Fruit fly (Drosophila melanogaster) whole organism, wandering third instar larva: ENCODE results near the gene Taf11.

Source experiments
- Abd-B ChIP-seq: fragments of >200 bp; optimal IDR thresholded peaks from 2 replicates; lab custom pipeline; 2017; ENCODE audit warnings: missing biosample characterization, missing genetic modification characterization
- CG32264 ChIP-seq: fragments of 200-800 bp; sonication (Bioruptor generic); optimal IDR thresholded peaks from 2 replicates; lab custom pipeline; 2016; ENCODE audit warnings: missing biosample characterization, missing genetic modification characterization
- CG9705 ChIP-seq: fragments of 200-800 bp; sonication (Bioruptor generic); optimal IDR thresholded peaks from 2 replicates; lab custom pipeline; 2018; ENCODE audit warnings: missing biosample characterization, mild to moderate bottlenecking, missing genetic modification characterization
- CrebA ChIP-seq: fragments of 200-800 bp; sonication (Bioruptor generic); optimal IDR thresholded peaks from 2 replicates; lab custom pipeline; 2016; ENCODE audit warnings: missing biosample characterization, mild to moderate bottlenecking, missing genetic modification characterization, borderline replicate concordance
- Dfd ChIP-seq: fragments of >200 bp; optimal IDR thresholded peaks from 2 replicates; lab custom pipeline; 2017; ENCODE audit warnings: missing biosample characterization, missing genetic modification characterization
- Dif ChIP-seq: fragments of 200-275, 200-300 bp; sonication (Bioruptor generic); optimal IDR thresholded peaks from 2 replicates; lab custom pipeline; 2018; ENCODE audit warnings: missing biosample characterization, missing genetic modification characterization; ENCODE audit not compliant: partially characterized antibody
- GATAd ChIP-seq: sonication (Bioruptor generic); optimal IDR thresholded peaks from 2 replicates; lab custom pipeline; 2016; ENCODE audit warnings: missing biosample characterization, missing genetic modification characterization
- HLH106 ChIP-seq: fragments of 200-800 bp; optimal IDR thresholded peaks from 3 replicates; lab custom pipeline; 2019; ENCODE audit warnings: missing biosample characterization, mild to moderate bottlenecking, missing genetic modification characterization, moderate library complexity
- Hnf4 ChIP-seq: fragments of 200-800 bp; sonication (Bioruptor generic); optimal IDR thresholded peaks from 2 replicates; lab custom pipeline; 2016; ENCODE audit warnings: missing biosample characterization, mild to moderate bottlenecking, missing genetic modification characterization
- Hr78 ChIP-seq: fragments of >200 bp; optimal IDR thresholded peaks from 2 replicates; lab custom pipeline; 2017; ENCODE audit warnings: missing biosample characterization, missing genetic modification characterization
- Hr83 ChIP-seq: fragments of 200-300 bp; sonication (Bioruptor generic); optimal IDR thresholded peaks from 2 replicates; lab custom pipeline; 2016; ENCODE audit warnings: missing biosample characterization, mild to moderate bottlenecking, missing genetic modification characterization, moderate library complexity; ENCODE audit not compliant: poor library complexity, severe bottlenecking
- Jra ChIP-seq: sonication (Bioruptor generic); optimal IDR thresholded peaks from 2 replicates; lab custom pipeline; 2016; ENCODE audit warnings: missing biosample characterization, missing genetic modification characterization
- Mio ChIP-seq: sonication (Bioruptor generic); optimal IDR thresholded peaks from 2 replicates; lab custom pipeline; 2016; ENCODE audit warnings: missing biosample characterization, missing genetic modification characterization
- Myc ChIP-seq: fragments of >200 bp; optimal IDR thresholded peaks from 2 replicates; lab custom pipeline; 2017
- N ChIP-seq: fragments of >200 bp; optimal IDR thresholded peaks from 2 replicates; lab custom pipeline; 2018; ENCODE audit warnings: missing biosample characterization, missing external identifiers, missing genetic modification characterization
- OdsH ChIP-seq: fragments of 200-800 bp; sonication (Bioruptor generic); optimal IDR thresholded peaks from 2 replicates; lab custom pipeline; 2016; ENCODE audit warnings: missing biosample characterization, mild to moderate bottlenecking, missing genetic modification characterization
- Rel ChIP-seq, 2 experiments: fragments of 200-800 bp; sonication (Bioruptor generic) in 1 of 2; optimal IDR thresholded peaks; 2 replicates in 1 of 2; 3 replicates in 1 of 2; lab custom pipeline; 2016 to 2019; ENCODE audit warnings: mild to moderate bottlenecking in 2 of 2, missing biosample characterization in 2 of 2, missing genetic modification characterization in 2 of 2, moderate library complexity in 1 of 2
- Sp1 ChIP-seq: fragments of 200-800 bp; sonication (Bioruptor generic); optimal IDR thresholded peaks from 3 replicates; lab custom pipeline; 2019; ENCODE audit warnings: missing biosample characterization, mild to moderate bottlenecking, missing genetic modification characterization, moderate library complexity
- Vsx2 ChIP-seq: fragments of 200-300, 225-300 bp; sonication (Bioruptor generic); optimal IDR thresholded peaks from 2 replicates; lab custom pipeline; 2018; ENCODE audit warnings: missing biosample characterization, missing genetic modification characterization; ENCODE audit not compliant: partially characterized antibody
- br ChIP-seq: fragments of 200-800 bp; sonication (Bioruptor generic); optimal IDR thresholded peaks from 2 replicates; lab custom pipeline; 2016; ENCODE audit warnings: missing biosample characterization, missing genetic modification characterization
- brk ChIP-seq: fragments of 200-800 bp; sonication (Bioruptor generic); optimal IDR thresholded peaks from 2 replicates; lab custom pipeline; 2016; ENCODE audit warnings: missing biosample characterization, mild to moderate bottlenecking, missing genetic modification characterization
- dl ChIP-seq, 2 experiments: fragments of 175-275, 200-275 bp in 1 of 2; fragments of 200-275 bp in 1 of 2; sonication (Bioruptor generic); optimal IDR thresholded peaks; lab custom pipeline; 2018; ENCODE audit warnings: mild to moderate bottlenecking in 2 of 2, missing biosample characterization in 2 of 2, missing genetic modification characterization in 2 of 2, moderate library complexity in 2 of 2; ENCODE audit not compliant: partially characterized antibody in 2 of 2, insufficient read depth in 1 of 2
- dmrt93B ChIP-seq: fragments of 200-800 bp; sonication (Bioruptor generic); optimal IDR thresholded peaks from 2 replicates; lab custom pipeline; 2018; ENCODE audit warnings: missing biosample characterization, mild to moderate bottlenecking, missing genetic modification characterization
- dsf ChIP-seq: sonication (Bioruptor generic); optimal IDR thresholded peaks from 2 replicates; lab custom pipeline; 2016; ENCODE audit warnings: missing biosample characterization, missing genetic modification characterization, borderline replicate concordance
- ey ChIP-seq: fragments of 200-800 bp; sonication (Bioruptor generic); optimal IDR thresholded peaks from 2 replicates; lab custom pipeline; 2016; ENCODE audit warnings: missing biosample characterization, missing genetic modification characterization
- foxo ChIP-seq, 2 experiments: fragments of 200-800 bp; sonication (Bioruptor generic); optimal IDR thresholded peaks; 2 replicates in 1 of 2; 3 replicates in 1 of 2; lab custom pipeline; 2016 to 2017; ENCODE audit warnings: missing biosample characterization in 2 of 2, missing genetic modification characterization in 2 of 2
- fru ChIP-seq: fragments of 200-800 bp; sonication (Bioruptor generic); optimal IDR thresholded peaks from 3 replicates; lab custom pipeline; 2016; ENCODE audit warnings: missing biosample characterization, mild to moderate bottlenecking, missing genetic modification characterization
- h ChIP-seq: fragments of 200-800 bp; sonication (Bioruptor generic); optimal IDR thresholded peaks from 3 replicates; lab custom pipeline; 2016; ENCODE audit warnings: missing biosample characterization, mild to moderate bottlenecking, missing genetic modification characterization
- jim ChIP-seq: fragments of 175-275, 200-325 bp; sonication (Bioruptor generic); optimal IDR thresholded peaks from 2 replicates; lab custom pipeline; 2016; ENCODE audit warnings: missing biosample characterization, mild to moderate bottlenecking, missing genetic modification characterization
- lola ChIP-seq: fragments of >200 bp; optimal IDR thresholded peaks from 2 replicates; lab custom pipeline; 2017; ENCODE audit warnings: missing biosample characterization, missing genetic modification characterization
- pan ChIP-seq: fragments of >200 bp; optimal IDR thresholded peaks from 2 replicates; lab custom pipeline; 2017
- psq ChIP-seq: fragments of 200-800 bp; sonication (Bioruptor generic); optimal IDR thresholded peaks from 3 replicates; lab custom pipeline; 2017; ENCODE audit warnings: missing biosample characterization, mild to moderate bottlenecking, missing genetic modification characterization, moderate library complexity
- rgr ChIP-seq: fragments of 200-800 bp; sonication (Bioruptor generic); optimal IDR thresholded peaks from 3 replicates; lab custom pipeline; 2016; ENCODE audit warnings: missing biosample characterization, mild to moderate bottlenecking, missing genetic modification characterization
- sage ChIP-seq: fragments of 200-800 bp; sonication (Bioruptor generic); optimal IDR thresholded peaks from 2 replicates; lab custom pipeline; 2016; ENCODE audit warnings: missing biosample characterization, mild to moderate bottlenecking, missing genetic modification characterization
- sv ChIP-seq: fragments of 200-800 bp; sonication (Bioruptor generic); optimal IDR thresholded peaks from 3 replicates; lab custom pipeline; 2016; ENCODE audit warnings: missing biosample characterization, missing genetic modification characterization
- tai ChIP-seq: sonication (Bioruptor generic); optimal IDR thresholded peaks from 2 replicates; lab custom pipeline; 2016; ENCODE audit warnings: missing biosample characterization, missing genetic modification characterization
- usp ChIP-seq: fragments of >200 bp; optimal IDR thresholded peaks from 2 replicates; lab custom pipeline; 2017; ENCODE audit warnings: missing biosample characterization, missing genetic modification characterization
- woc ChIP-seq: sonication (Bioruptor generic); optimal IDR thresholded peaks from 2 replicates; lab custom pipeline; 2016; ENCODE audit warnings: missing biosample characterization, mild to moderate bottlenecking, missing genetic modification characterization

Taf11 gene

DNA sequence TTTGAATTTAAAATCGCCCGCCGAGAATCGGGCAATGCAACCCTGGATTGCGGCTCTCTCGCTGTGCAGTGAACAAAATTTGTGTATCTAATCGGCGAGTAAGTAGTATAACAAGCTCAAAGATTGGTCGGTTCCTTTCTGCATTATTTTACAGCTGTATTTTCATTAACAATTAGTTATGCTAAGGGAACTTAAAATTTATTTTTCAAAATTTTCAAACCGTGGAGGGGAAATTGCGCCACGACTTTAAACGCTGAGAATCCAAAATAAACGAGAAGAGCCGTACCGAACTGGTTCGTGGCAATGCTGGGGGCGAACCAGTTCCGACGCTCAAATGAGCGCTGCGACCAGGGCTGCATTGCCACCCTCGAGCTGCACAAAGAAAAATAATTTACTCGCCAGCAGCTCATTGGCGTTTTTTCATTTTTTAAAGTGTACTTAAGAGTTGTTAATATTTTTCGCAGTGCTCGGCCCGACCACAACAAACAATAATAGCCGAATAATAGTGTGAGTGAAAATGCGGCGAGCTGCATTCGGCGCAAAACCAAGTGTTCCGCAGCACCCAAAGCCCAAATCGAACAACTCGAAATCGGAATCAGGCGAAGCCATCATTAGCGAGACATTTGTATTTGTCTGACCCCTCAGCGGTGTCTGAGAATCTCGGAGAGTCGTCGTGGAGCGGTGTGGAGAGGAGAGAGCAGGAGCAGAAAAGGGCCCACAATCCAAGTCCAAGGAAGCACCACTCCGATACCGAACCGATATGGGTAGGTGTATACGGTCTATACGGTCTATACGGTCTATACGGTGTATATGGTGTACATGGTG is 4.9 kb downstream of the Taf11 start, which contains the start of gene zf30C:
Gene zf30C, plus strand, starts transcription at position 353 of the 825 bp plus-strand sequence.
- peak; percentile 96 for TF ChIP-seq Hnf4 (GFP tag; lab: Kevin White, UChicago)
- peak; percentile 90 for TF ChIP-seq fru (GFP tag; lab: Kevin White, UChicago)
- TF ChIP-seq Mio (GFP tag; lab: Kevin White, UChicago) = peak; percentile 61
- TF ChIP-seq Sp1 (GFP tag; lab: Kevin White, UChicago) = peak; percentile 77
- no peak for TF ChIP-seq Hr78 (GFP tag; lab: Kevin White, UChicago)
- TF ChIP-seq Dfd (GFP tag; lab: Kevin White, UChicago) = no peak
- TF ChIP-seq OdsH (GFP tag; lab: Kevin White, UChicago) = peak; percentile 89
- no peak for TF ChIP-seq lola (GFP tag; lab: Kevin White, UChicago)
- TF ChIP-seq psq (GFP tag; lab: Kevin White, UChicago) = peak; percentile 81
- TF ChIP-seq Myc = peak; percentile 65
- TF ChIP-seq woc = peak; percentile 74
- TF ChIP-seq N = no peak
- TF ChIP-seq Dif (GFP tag; lab: Kevin White, UChicago) = no peak
- TF ChIP-seq GATAd (GFP tag; lab: Kevin White, UChicago) = peak; percentile 57
- peak; percentile 94 for TF ChIP-seq rgr (GFP tag; lab: Kevin White, UChicago)
- no peak for TF ChIP-seq Vsx2 (GFP tag; lab: Kevin White, UChicago)
- peak; percentile 44 to 96 for TF ChIP-seq foxo (GFP tag; optimal IDR thresholded peaks at IDR 0.05; lab: Kevin White, UChicago)
- peak; percentile 84 for TF ChIP-seq sv
- TF ChIP-seq CG9705 (GFP tag; lab: Kevin White, UChicago) = peak; percentile 59
- no peak for TF ChIP-seq Abd-B (GFP tag; lab: Kevin White, UChicago)
- peak; percentile 78 for TF ChIP-seq dsf
- peak; percentile 95 for TF ChIP-seq Jra
- TF ChIP-seq dl (GFP tag; optimal IDR thresholded peaks at IDR 0.05; lab: Kevin White, UChicago; ENCODE audit: insufficient read depth in 1 of 2, partially characterized antibody in 2 of 2) = no peak
- TF ChIP-seq HLH106 = peak; percentile 75
- TF ChIP-seq dmrt93B (GFP tag; lab: Kevin White, UChicago) = peak; percentile 58
- TF ChIP-seq sage (GFP tag; lab: Kevin White, UChicago) = no peak
- no peak for TF ChIP-seq brk (GFP tag; lab: Kevin White, UChicago)
- TF ChIP-seq ey (GFP tag; lab: Kevin White, UChicago) = peak; percentile 94
- TF ChIP-seq pan (lab: Kevin White, UChicago) = no peak
- no peak for TF ChIP-seq Rel (GFP tag; optimal IDR thresholded peaks at IDR 0.05; lab: Kevin White, UChicago)
- TF ChIP-seq Rel (tag; optimal IDR thresholded peaks at IDR 0.05; lab: Kevin White, UChicago) = peak; percentile 12
- TF ChIP-seq usp (GFP tag; lab: Kevin White, UChicago) = no peak
- TF ChIP-seq tai (GFP tag; lab: Kevin White, UChicago) = no peak
- TF ChIP-seq Hr83 (GFP tag; lab: Kevin White, UChicago) = peak; percentile 99
- TF ChIP-seq h (GFP tag; lab: Kevin White, UChicago) = peak; percentile 94
- no peak for TF ChIP-seq CrebA (GFP tag; lab: Kevin White, UChicago)
- peak; percentile 90 for TF ChIP-seq br (GFP tag; lab: Kevin White, UChicago)
- peak; percentile 75 for TF ChIP-seq CG32264 (GFP tag; lab: Kevin White, UChicago)
- TF ChIP-seq jim (GFP tag; lab: Kevin White, UChicago) = peak; percentile 93
- TF ChIP-seq, all 38 proteins: peak for 24

- TF ChIP-seq Sp1 (GFP tag; lab: Kevin White, UChicago) (no peak), dl (GFP tag; optimal IDR thresholded peaks at IDR 0.05; lab: Kevin White, UChicago; ENCODE audit: insufficient read depth in 1 of 2, partially characterized antibody in 2 of 2) (no peak), N (no peak), Hr83 (GFP tag; lab: Kevin White, UChicago) (no peak), Dif (GFP tag; lab: Kevin White, UChicago) (no peak), lola (GFP tag; lab: Kevin White, UChicago) (no peak), dmrt93B (GFP tag; lab: Kevin White, UChicago) (no peak), brk (GFP tag; lab: Kevin White, UChicago) (no peak), pan (lab: Kevin White, UChicago) (no peak), CrebA (GFP tag; lab: Kevin White, UChicago) (no peak), h (GFP tag; lab: Kevin White, UChicago) (no peak), ey (GFP tag; lab: Kevin White, UChicago) (no peak), Hr78 (GFP tag; lab: Kevin White, UChicago) (no peak)
- TF ChIP-seq, all 38 proteins: peak for 0
Measured at dm6 chr2L:9754817-9755216, 8.2 kb downstream of the Taf11 start.
